Worm (Caenorhabditis elegans) whole organism, L1 larva: ENCODE data around the gene cct-6.

Experiments
- C04F5.9 ChIP-seq: sonication (generic microtip); optimal IDR thresholded peaks from 2 replicates; lab custom pipeline; 2016; ENCODE audit warnings: missing genetic modification characterization, missing compliant biosample characterization
- C16A3.4 ChIP-seq: fragments of 150-350 bp; optimal IDR thresholded peaks from 2 replicates; lab custom pipeline; 2014; ENCODE audit warnings: missing biosample characterization, missing genetic modification characterization
- Y116A8C.19 ChIP-seq: sonication (generic microtip); optimal IDR thresholded peaks from 2 replicates; lab custom pipeline; 2016; ENCODE audit warnings: missing compliant biosample characterization, missing genetic modification characterization, borderline replicate concordance
- alr-1 ChIP-seq: fragments of 200-800 bp; sonication (Bioruptor generic); optimal IDR thresholded peaks from 2 replicates; lab custom pipeline; 2018; ENCODE audit warnings: borderline replicate concordance, mild to moderate bottlenecking, missing genetic modification characterization, missing compliant biosample characterization
- aly-2 ChIP-seq: fragments of 150-350 bp; optimal IDR thresholded peaks from 2 replicates; lab custom pipeline; 2014; ENCODE audit warnings: missing biosample characterization, missing genetic modification characterization
- ama-1 ChIP-seq: fragments of 150-350 bp; optimal IDR thresholded peaks from 2 replicates; lab custom pipeline; 2014
- blmp-1 ChIP-seq: fragments of 150-350 bp; optimal IDR thresholded peaks from 2 replicates; lab custom pipeline; 2014; ENCODE audit warnings: missing biosample characterization, missing genetic modification characterization
- ceh-63 ChIP-seq: fragments of 200-800 bp; sonication (Bioruptor generic); optimal IDR thresholded peaks from 2 replicates; lab custom pipeline; 2018; ENCODE audit warnings: mild to moderate bottlenecking, missing genetic modification characterization, missing compliant biosample characterization
- ceh-82 ChIP-seq, 3 experiments: fragments of 150-350 bp in 1 of 3; sonication (generic microtip) in 2 of 3; optimal IDR thresholded peaks; 2 replicates each; lab custom pipeline; 2014 to 2017; ENCODE audit warnings: missing biosample characterization in 3 of 3, missing genetic modification characterization in 3 of 3
- ceh-88 ChIP-seq: fragments of 200-800 bp; sonication (Bioruptor generic); IDR thresholded peaks from 2 replicates; pipeline ENCODE4 v1.3.6; 2022; ENCODE audit warnings: missing genetic modification characterization, missing compliant biosample characterization
- ceh-90 ChIP-seq: sonication (generic microtip); optimal IDR thresholded peaks from 2 replicates; lab custom pipeline; 2016; ENCODE audit warnings: missing genetic modification characterization, missing compliant biosample characterization
- dpl-1 ChIP-seq, 3 experiments: fragments of 150-350 bp in 2 of 3; sonication (generic microtip) in 1 of 3; optimal IDR thresholded peaks; 2 replicates each; lab custom pipeline; 2014 to 2017; ENCODE audit warnings: missing biosample characterization in 3 of 3, missing genetic modification characterization in 3 of 3, missing genetic modification reagents in 3 of 3
- dsc-1 ChIP-seq: sonication (generic microtip); optimal IDR thresholded peaks from 2 replicates; lab custom pipeline; 2016; ENCODE audit warnings: mild to moderate bottlenecking, missing genetic modification characterization, missing compliant biosample characterization
- efl-1 ChIP-seq, 4 experiments: fragments of 150-350 bp; optimal IDR thresholded peaks in 3 of 4; peaks in 1 of 4; 1 replicate in 1 of 4; 2 replicates in 3 of 4; lab custom pipeline; 2014; ENCODE audit warnings: missing biosample characterization in 2 of 4, missing genetic modification characterization in 2 of 4, missing genetic modification reagents in 2 of 4
- egl-13 ChIP-seq: sonication (generic microtip); optimal IDR thresholded peaks from 2 replicates; lab custom pipeline; 2016; ENCODE audit warnings: missing genotype, missing genetic modification reagents, missing genetic modification characterization, missing compliant biosample characterization
- elt-2 ChIP-seq: sonication (generic microtip); optimal IDR thresholded peaks from 2 replicates; lab custom pipeline; 2016; ENCODE audit warnings: missing genetic modification characterization, mild to moderate bottlenecking, inconsistent platforms, missing compliant biosample characterization, missing genetic modification reagents
- elt-3 ChIP-seq, 6 experiments: fragments of 150-350 bp in 1 of 6; sonication (generic microtip); optimal IDR thresholded peaks; 2 replicates each; lab custom pipeline; 2017 to 2018; ENCODE audit warnings: missing biosample characterization in 6 of 6, missing genetic modification characterization in 6 of 6, inconsistent platforms in 1 of 6
- fkh-10 ChIP-seq: sonication (generic microtip); optimal IDR thresholded peaks from 2 replicates; lab custom pipeline; 2017; ENCODE audit warnings: missing biosample characterization, missing genetic modification reagents, missing genetic modification characterization
- fkh-4 ChIP-seq: sonication (generic microtip); optimal IDR thresholded peaks from 2 replicates; lab custom pipeline; 2016; ENCODE audit warnings: missing compliant biosample characterization, missing genetic modification characterization, borderline replicate concordance
- fos-1 ChIP-seq: fragments of 150-350 bp; optimal IDR thresholded peaks from 2 replicates; lab custom pipeline; 2014; ENCODE audit warnings: missing biosample characterization, missing genetic modification characterization
- hpl-2 ChIP-seq: fragments of 150-350 bp; optimal IDR thresholded peaks from 2 replicates; lab custom pipeline; 2014; ENCODE audit warnings: missing biosample characterization, missing genetic modification reagents, missing genetic modification characterization
- irx-1 ChIP-seq: sonication (generic microtip); optimal IDR thresholded peaks from 2 replicates; lab custom pipeline; 2016; ENCODE audit warnings: missing genetic modification characterization, missing compliant biosample characterization
- jun-1 ChIP-seq: fragments of 150-350 bp; optimal IDR thresholded peaks from 2 replicates; lab custom pipeline; 2014; ENCODE audit warnings: missing biosample characterization, missing genetic modification reagents, missing genetic modification characterization
- lin-14 ChIP-seq: fragments of 200-800 bp; sonication (Bioruptor generic); optimal IDR thresholded peaks from 2 replicates; lab custom pipeline; 2018; ENCODE audit warnings: mild to moderate bottlenecking, missing genetic modification characterization, moderate library complexity, missing compliant biosample characterization
- lir-3 ChIP-seq: sonication (generic microtip); optimal IDR thresholded peaks from 2 replicates; lab custom pipeline; 2016; ENCODE audit warnings: mild to moderate bottlenecking, missing genetic modification characterization, moderate library complexity, missing compliant biosample characterization; ENCODE audit not compliant: poor library complexity
- nhr-47 ChIP-seq: sonication (generic microtip); optimal IDR thresholded peaks from 2 replicates; lab custom pipeline; 2016; ENCODE audit warnings: mild to moderate bottlenecking, missing genetic modification characterization, moderate library complexity, missing compliant biosample characterization
- nhr-71 ChIP-seq: sonication (generic microtip); optimal IDR thresholded peaks from 2 replicates; lab custom pipeline; 2016; ENCODE audit warnings: mild to moderate bottlenecking, missing genetic modification characterization, moderate library complexity, missing compliant biosample characterization
- nhr-77 ChIP-seq: fragments of 150-350 bp; optimal IDR thresholded peaks from 2 replicates; lab custom pipeline; 2014; ENCODE audit warnings: missing biosample characterization, missing genetic modification characterization
- pax-3 ChIP-seq: fragments of 200-800 bp; sonication (Bioruptor generic); optimal IDR thresholded peaks from 2 replicates; lab custom pipeline; 2018; ENCODE audit warnings: mild to moderate bottlenecking, missing genetic modification characterization, moderate library complexity, missing compliant biosample characterization
- rnt-1 ChIP-seq: sonication (generic microtip); optimal IDR thresholded peaks from 2 replicates; lab custom pipeline; 2016; ENCODE audit warnings: mild to moderate bottlenecking, missing genetic modification characterization, moderate library complexity, missing compliant biosample characterization
- skn-1 ChIP-seq: fragments of 150-350 bp; optimal IDR thresholded peaks from 2 replicates; lab custom pipeline; 2014; ENCODE audit warnings: missing biosample characterization, missing genetic modification characterization
- sox-4 ChIP-seq: sonication (generic microtip); optimal IDR thresholded peaks from 2 replicates; lab custom pipeline; 2016; ENCODE audit warnings: missing genetic modification characterization, missing compliant biosample characterization
- swsn-7 ChIP-seq: sonication (generic microtip); optimal IDR thresholded peaks from 2 replicates; lab custom pipeline; 2016; ENCODE audit warnings: missing genetic modification characterization, missing compliant biosample characterization
- unc-30 ChIP-seq: sonication (generic microtip); optimal IDR thresholded peaks from 2 replicates; lab custom pipeline; 2017; ENCODE audit warnings: missing biosample characterization, missing genetic modification characterization
- unc-86 ChIP-seq: sonication (generic microtip); optimal IDR thresholded peaks from 2 replicates; lab custom pipeline; 2016; ENCODE audit warnings: missing genetic modification characterization, missing compliant biosample characterization
- xbp-1 ChIP-seq: sonication (generic microtip); optimal IDR thresholded peaks from 2 replicates; lab custom pipeline; 2016; ENCODE audit warnings: missing genetic modification characterization, missing compliant biosample characterization
- zag-1 ChIP-seq: fragments of 150-350 bp; optimal IDR thresholded peaks from 2 replicates; lab custom pipeline; 2014; ENCODE audit warnings: missing biosample characterization, missing genetic modification characterization
- ztf-4 ChIP-seq: fragments of 150-350 bp; optimal IDR thresholded peaks from 2 replicates; lab custom pipeline; 2014; ENCODE audit warnings: missing biosample characterization, missing genetic modification characterization

cct-6 gene

ce11 chrIII:5832442-5832841 is 23.0 kb downstream of the cct-6 start:
- TF ChIP-seq efl-1 (optimal IDR thresholded peaks at IDR 0.05; lab: Kevin White, UChicago) (no peak), efl-1 (GFP tag; optimal IDR thresholded peaks at IDR 0.05 in 1 of 2; lab: Kevin White, UChicago) (peak in 1 of 2 experiments; percentile 75), irx-1 (tag; lab: Kevin White, UChicago) (no peak)
- TF ChIP-seq, all 84 proteins: peak for 1

ce11 chrIII:5828065-5828464 is 27.4 kb downstream of the cct-6 start:
- TF ChIP-seq sox-4 (no peak), Y116A8C.19 (tag; lab: Kevin White, UChicago) (no peak), ztf-4 (tag; lab: Kevin White, UChicago) (no peak), xbp-1 (no peak), unc-30 (tag; lab: Kevin White, UChicago) (no peak), egl-13 (no peak)

- no peak for TF ChIP-seq nhr-77 (tag; lab: Kevin White, UChicago)
- peak; percentile 5 for TF ChIP-seq nhr-47 (tag; lab: Kevin White, UChicago)
- TF ChIP-seq lin-14 (GFP tag; lab: Kevin White, UChicago) = peak; percentile 82
- TF ChIP-seq skn-1 = no peak
- no peak for TF ChIP-seq egl-13
- no peak for TF ChIP-seq elt-3 (tag; optimal IDR thresholded peaks at IDR 0.05; lab: Kevin White, UChicago)
- no peak for TF ChIP-seq sox-4
- no peak for TF ChIP-seq ceh-90 (tag; lab: Kevin White, UChicago)
- TF ChIP-seq jun-1 = no peak
- peak; percentile 19 for TF ChIP-seq nhr-71
- peak in 1 of 3 experiments; percentile 20 for TF ChIP-seq dpl-1 (GFP tag; optimal IDR thresholded peaks at IDR 0.05; lab: Kevin White, UChicago)
- no peak for TF ChIP-seq ceh-82 (tag; optimal IDR thresholded peaks at IDR 0.05; lab: Kevin White, UChicago)
- TF ChIP-seq fkh-10 (GFP tag; lab: Kevin White, UChicago) = no peak
These were observed 28.5 kb downstream of the cct-6 start for ce11 chrIII:5826895-5827437.

ce11 chrIII:5824450-5824972 is 31.0 kb downstream of the cct-6 start:
- TF ChIP-seq rnt-1 (tag; lab: Kevin White, UChicago) = no peak
- peak; percentile 85 for TF ChIP-seq dsc-1
- peak; percentile 72 for TF ChIP-seq unc-86 (tag; lab: Kevin White, UChicago)
- TF ChIP-seq lin-14 (GFP tag; lab: Kevin White, UChicago) = peak; percentile 58
- peak; percentile 34 for TF ChIP-seq fkh-4 (tag; lab: Kevin White, UChicago)

- no peak for TF ChIP-seq ztf-4 (tag; lab: Kevin White, UChicago)
- TF ChIP-seq swsn-7 (tag; lab: Kevin White, UChicago) = no peak
- TF ChIP-seq skn-1 = no peak
- no peak for TF ChIP-seq ceh-82 (tag; optimal IDR thresholded peaks at IDR 0.05; lab: Kevin White, UChicago)
- no peak for TF ChIP-seq fos-1 (tag; lab: Kevin White, UChicago)
- TF ChIP-seq aly-2 (tag; lab: Kevin White, UChicago) = no peak
- no peak for TF ChIP-seq blmp-1 (tag; lab: Kevin White, UChicago)
- no peak for TF ChIP-seq C16A3.4
These were observed 31.9 kb downstream of the cct-6 start, which contains the start of gene R12B2.8 for ce11 chrIII:5823617-5824016. TSS of gene R12B2.8 (plus strand) at chrIII:5823917.

ce11 chrIII:5822816-5823215 is 32.7 kb downstream of the cct-6 start:
- TF ChIP-seq ceh-90 (tag; lab: Kevin White, UChicago) = no peak
- TF ChIP-seq ztf-4 (tag; lab: Kevin White, UChicago) = no peak
- no peak for TF ChIP-seq ceh-88 (GFP tag; lab: Robert Waterston, UW)
- no peak for TF ChIP-seq alr-1 (tag; lab: Kevin White, UChicago)
- TF ChIP-seq zag-1 = no peak
- no peak for TF ChIP-seq elt-2 (tag; lab: Kevin White, UChicago)
- TF ChIP-seq ama-1 (lab: Kevin White, UChicago) = no peak
- TF ChIP-seq fkh-10 (GFP tag; lab: Kevin White, UChicago) = no peak
- no peak for TF ChIP-seq ceh-63
- TF ChIP-seq unc-86 (tag; lab: Kevin White, UChicago) = peak; percentile 18
- no peak for TF ChIP-seq hpl-2 (GFP tag; lab: Kevin White, UChicago)
- no peak for TF ChIP-seq lir-3 (tag; lab: Kevin White, UChicago)
- TF ChIP-seq lin-14 (GFP tag; lab: Kevin White, UChicago) = peak; percentile 56
- TF ChIP-seq pax-3 = no peak
- TF ChIP-seq C04F5.9 = no peak
